Worm (Caenorhabditis elegans): ENCODE results near the gene nhr-31.

Gene nhr-31

DNA sequence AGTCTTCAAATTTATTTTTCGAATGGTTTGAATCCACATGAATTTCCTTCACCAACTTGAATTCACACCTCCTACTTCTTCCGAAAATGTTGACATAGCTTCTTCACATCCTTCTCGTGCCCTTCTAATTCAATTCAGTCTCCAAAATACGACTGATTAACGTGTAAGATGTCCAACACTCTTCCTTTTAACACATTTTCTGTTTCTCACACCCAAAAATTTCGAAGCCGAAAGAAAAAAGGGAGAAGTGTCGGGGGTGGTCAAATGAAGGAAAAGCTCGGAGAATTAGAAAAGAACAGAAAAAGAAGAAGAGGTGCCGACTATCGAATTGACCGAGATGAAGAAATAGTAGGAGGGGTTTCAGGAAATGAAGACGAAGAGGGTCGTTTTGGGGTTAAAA is 23.4 kb upstream of the nhr-31 start:
- TF ChIP-seq nfya-1 (tag; optimal IDR thresholded peaks at IDR 0.05; ENCODE audit: insufficient read depth) (no peak), elt-3 (tag; optimal IDR thresholded peaks at IDR 0.05) (no peak), fkh-10 (GFP tag; optimal IDR thresholded peaks at IDR 0.05) (no peak), ceh-16 (tag; optimal IDR thresholded peaks at IDR 0.05) (no peak)

DNA sequence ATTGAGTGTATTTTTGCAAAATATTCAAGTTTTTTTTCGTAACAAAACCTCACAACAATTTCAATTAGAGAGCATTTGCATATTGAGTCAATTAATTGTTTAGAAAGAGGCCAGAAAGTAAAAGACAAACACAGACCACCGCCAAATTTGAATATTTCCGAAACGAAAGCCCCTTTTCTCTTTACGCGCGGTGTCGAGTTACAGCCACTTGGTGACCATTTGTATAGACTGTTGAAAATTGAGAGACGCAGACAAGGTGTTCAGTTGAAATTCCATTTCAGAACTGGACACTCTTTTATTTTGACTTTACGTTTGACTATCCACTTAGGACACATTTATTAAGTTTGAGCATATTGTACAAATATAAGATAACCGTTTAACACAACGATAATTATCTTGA is 18.8 kb upstream of the nhr-31 start:
- TF ChIP-seq sea-2 (GFP tag; optimal IDR thresholded peaks at IDR 0.05) = no peak
- no peak for TF ChIP-seq egl-5 (tag; optimal IDR thresholded peaks at IDR 0.05)
- TF ChIP-seq pha-4 (tag; optimal IDR thresholded peaks at IDR 0.05) = no peak
- TF ChIP-seq nhr-23 (tag; optimal IDR thresholded peaks at IDR 0.05) = no peak

- TF ChIP-seq ZK546.5 (tag; optimal IDR thresholded peaks at IDR 0.05) = no peak
- peak in 1 of 3 experiments; percentile 73 for TF ChIP-seq elt-3 (tag; optimal IDR thresholded peaks at IDR 0.05)
- no peak for TF ChIP-seq mml-1 (tag; optimal IDR thresholded peaks at IDR 0.05)
- TF ChIP-seq nhr-43 (tag; optimal IDR thresholded peaks at IDR 0.05; ENCODE audit: poor library complexity, severe bottlenecking) = peak; percentile 70
- TF ChIP-seq pha-4 (tag; optimal IDR thresholded peaks at IDR 0.05) = no peak
- no peak for TF ChIP-seq hmg-11 (tag; optimal IDR thresholded peaks at IDR 0.05)
- peak; percentile 31 for TF ChIP-seq nhr-25 (tag; optimal IDR thresholded peaks at IDR 0.05)
Observed at ce11 chrIV:8044574-8044973, 15.3 kb upstream of the nhr-31 start, which contains the start of gene nhr-258. TSS of gene nhr-258 (plus strand) at chrIV:8044938.

DNA sequence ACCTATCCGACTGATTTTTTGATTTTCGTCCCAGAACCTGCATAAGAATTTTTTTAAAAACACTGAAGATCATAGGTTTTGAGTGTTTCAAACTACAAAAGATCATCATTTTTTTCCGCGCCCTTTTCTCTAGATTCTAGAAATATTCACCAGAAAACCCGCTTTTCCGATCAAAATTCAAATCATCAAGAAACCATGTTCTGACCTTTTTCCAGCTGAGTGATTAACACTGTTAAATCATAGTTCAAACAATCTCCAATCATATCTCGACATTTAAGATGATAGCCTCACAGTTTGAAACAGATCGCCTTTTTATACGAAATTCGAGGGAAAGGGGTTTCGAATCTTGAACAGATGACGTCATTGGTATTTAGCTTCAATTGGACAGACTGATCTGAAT is 14.4 kb upstream of the nhr-31 start:
- TF ChIP-seq hmg-11 (tag; optimal IDR thresholded peaks at IDR 0.05) (no peak), elt-3 (tag; optimal IDR thresholded peaks at IDR 0.05) (peak in 1 of 3 experiments; percentile 30), nhr-43 (tag; optimal IDR thresholded peaks at IDR 0.05; ENCODE audit: poor library complexity, severe bottlenecking) (peak; percentile 47)

DNA sequence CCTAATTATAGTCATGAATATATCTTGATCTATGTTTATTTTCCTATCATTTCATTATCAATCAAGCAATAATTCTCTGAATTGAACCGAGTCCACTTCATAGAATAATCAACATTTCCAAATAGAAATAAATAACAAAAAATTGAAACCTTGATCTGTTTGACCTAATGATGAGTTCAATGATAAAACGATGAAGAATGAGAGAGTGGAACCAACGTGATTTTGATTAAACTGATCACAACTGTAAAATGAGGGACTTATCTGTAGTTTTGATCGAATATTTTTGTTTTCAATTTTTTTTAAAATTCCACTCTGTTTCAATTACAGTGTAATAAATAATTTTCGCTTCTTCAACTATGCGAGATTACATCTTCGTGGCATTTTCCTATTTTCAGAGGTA is 13.6 kb upstream of the nhr-31 start:
- no peak for TF ChIP-seq lin-39 (tag; optimal IDR thresholded peaks at IDR 0.05)
- TF ChIP-seq ztf-11 (tag; optimal IDR thresholded peaks at IDR 0.05) = no peak
- no peak for TF ChIP-seq pha-4 (tag; optimal IDR thresholded peaks at IDR 0.05)
- TF ChIP-seq fkh-2 (tag; optimal IDR thresholded peaks at IDR 0.05) = no peak
- TF ChIP-seq mml-1 (tag; optimal IDR thresholded peaks at IDR 0.05) = no peak
- no peak for TF ChIP-seq nhr-23 (tag; optimal IDR thresholded peaks at IDR 0.05)
- no peak for TF ChIP-seq ceh-28 (tag; optimal IDR thresholded peaks at IDR 0.05)

DNA sequence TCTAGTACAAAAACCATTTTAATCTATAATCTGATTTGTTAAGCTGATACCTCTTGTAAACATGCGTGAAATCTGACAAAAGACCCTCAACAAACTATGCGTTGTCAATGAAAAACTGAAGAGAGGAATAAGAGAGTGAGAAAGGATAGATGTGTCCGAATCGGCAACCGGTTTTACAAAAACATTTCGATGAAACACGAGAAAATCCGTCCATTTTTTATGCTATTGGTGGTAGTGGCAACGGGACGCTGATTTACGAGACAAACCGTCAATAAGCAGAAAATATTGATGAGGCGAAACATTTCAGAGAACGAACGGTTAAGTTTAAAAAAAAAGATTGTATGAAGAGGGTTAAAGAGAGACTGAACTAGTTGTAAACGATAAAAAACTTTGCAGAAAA is 12.7 kb upstream of the nhr-31 start:
- TF ChIP-seq unc-39 (tag; optimal IDR thresholded peaks at IDR 0.05) (no peak), snpc-4 (tag; optimal IDR thresholded peaks at IDR 0.05) (no peak), nfya-1 (tag; optimal IDR thresholded peaks at IDR 0.05; ENCODE audit: insufficient read depth) (peak; percentile 32), elt-3 (tag; optimal IDR thresholded peaks at IDR 0.05) (peak in 1 of 3 experiments; percentile 65), nhr-25 (tag; optimal IDR thresholded peaks at IDR 0.05) (peak; percentile 89), elt-1 (tag; optimal IDR thresholded peaks at IDR 0.05) (peak; percentile 26)

DNA sequence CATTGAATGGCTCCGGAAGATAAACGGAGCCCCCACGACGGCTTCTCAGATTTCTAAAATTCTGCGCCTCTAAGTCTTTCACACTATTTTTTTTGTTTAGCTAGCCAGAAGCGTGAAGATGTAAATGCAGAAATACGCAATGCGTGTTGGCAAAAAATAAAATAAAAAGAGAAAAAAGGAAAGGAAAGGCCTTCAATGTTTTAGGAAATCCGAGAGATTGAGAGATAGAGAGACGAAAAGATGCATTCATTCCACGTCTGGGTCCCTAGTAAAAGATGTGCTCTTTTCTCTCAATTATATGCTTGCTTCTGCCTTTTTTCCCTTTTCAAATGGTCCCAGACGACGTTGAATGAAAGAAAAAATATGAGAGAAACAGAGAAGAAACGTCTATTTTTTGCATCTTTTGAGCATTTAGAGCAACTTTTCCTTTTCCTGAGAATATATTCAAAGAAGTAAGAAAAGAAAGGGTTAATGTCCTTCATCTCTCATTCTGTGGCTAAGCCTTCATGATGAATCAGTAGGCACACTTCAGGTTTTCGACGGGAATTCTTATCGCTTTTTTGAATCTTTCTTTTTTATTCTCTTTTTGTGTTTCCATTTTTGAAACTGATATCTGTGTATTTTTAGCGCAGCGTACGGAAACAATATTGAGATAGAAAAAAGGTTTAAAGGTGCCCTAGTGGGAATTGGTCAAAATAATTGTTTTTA is 11.5 kb upstream of the nhr-31 start:
- TF ChIP-seq hmg-11 (tag; optimal IDR thresholded peaks at IDR 0.05) (peak; percentile 68), fkh-10 (GFP tag; optimal IDR thresholded peaks at IDR 0.05) (peak; percentile 95), elt-1 (tag; optimal IDR thresholded peaks at IDR 0.05) (peak; percentile 75), nfya-1 (tag; optimal IDR thresholded peaks at IDR 0.05; ENCODE audit: insufficient read depth) (peak; percentile 62), egl-5 (tag; optimal IDR thresholded peaks at IDR 0.05) (peak; percentile 3), lin-39 (tag; optimal IDR thresholded peaks at IDR 0.05) (no peak)

ce11 chrIV:8036492-8036891 is 7.2 kb upstream of the nhr-31 start:
- TF ChIP-seq tbx-2 (tag; optimal IDR thresholded peaks at IDR 0.05) (no peak), ama-1 (optimal IDR thresholded peaks at IDR 0.05) (no peak), elt-1 (tag; optimal IDR thresholded peaks at IDR 0.05) (peak; percentile 95), skn-1 (tag; optimal IDR thresholded peaks at IDR 0.05) (no peak), pqm-1 (tag; optimal IDR thresholded peaks at IDR 0.05) (no peak), mml-1 (tag; optimal IDR thresholded peaks at IDR 0.05) (no peak), eor-1 (tag; optimal IDR thresholded peaks at IDR 0.05) (no peak), nhr-25 (tag; optimal IDR thresholded peaks at IDR 0.05) (peak; percentile 76), nhr-76 (tag; optimal IDR thresholded peaks at IDR 0.05) (no peak), R02D3.7 (tag; optimal IDR thresholded peaks at IDR 0.05) (no peak), ztf-4 (tag; optimal IDR thresholded peaks at IDR 0.05) (no peak), lin-39 (tag; optimal IDR thresholded peaks at IDR 0.05) (no peak), pha-4 (tag; optimal IDR thresholded peaks at IDR 0.05) (no peak), nfya-1 (tag; optimal IDR thresholded peaks at IDR 0.05; ENCODE audit: insufficient read depth) (no peak), nhr-67 (tag; optimal IDR thresholded peaks at IDR 0.05) (no peak), elt-2 (tag; optimal IDR thresholded peaks at IDR 0.05) (no peak), fkh-10 (GFP tag; optimal IDR thresholded peaks at IDR 0.05) (no peak), nhr-77 (tag; optimal IDR thresholded peaks at IDR 0.05) (no peak), nhr-28 (tag; optimal IDR thresholded peaks at IDR 0.05) (no peak), lin-15B (tag; optimal IDR thresholded peaks at IDR 0.05) (no peak), egl-27 (tag; optimal IDR thresholded peaks at IDR 0.05) (no peak), lsy-12 (tag; optimal IDR thresholded peaks at IDR 0.05) (no peak)
